Fruit fly (Drosophila melanogaster) whole organism, embryonic: ENCODE measurements around the gene CG7362.

Experiments used
- Adf1 ChIP-seq: fragments of 200-800 bp; sonication (Bioruptor generic); IDR thresholded peaks from 2 replicates; pipeline ENCODE4 v1.3.6; 2022; ENCODE audit warnings: missing biosample characterization, missing genetic modification characterization
- B-H2 ChIP-seq: fragments of 200-800 bp; sonication (Bioruptor generic); optimal IDR thresholded peaks from 2 replicates; lab custom pipeline; 2018; ENCODE audit warnings: missing biosample characterization, mild to moderate bottlenecking, missing genetic modification characterization
- BtbVII ChIP-seq: fragments of 200-800 bp; sonication (Bioruptor generic); optimal IDR thresholded peaks from 3 replicates; lab custom pipeline; 2017; ENCODE audit warnings: missing biosample characterization, mild to moderate bottlenecking, missing genetic modification characterization
- CG10209 ChIP-seq: fragments of 200-800 bp; sonication (Bioruptor generic); optimal IDR thresholded peaks from 3 replicates; lab custom pipeline; 2017; ENCODE audit warnings: missing biosample characterization, mild to moderate bottlenecking, missing genetic modification characterization, missing genetic modification reagents
- CG1024 ChIP-seq: fragments of 200-800 bp; sonication (Bioruptor generic); IDR thresholded peaks from 2 replicates; pipeline ENCODE4 v1.3.6; 2022; ENCODE audit warnings: missing biosample characterization, missing genetic modification characterization
- CG11696 ChIP-seq: fragments of 200-800 bp; sonication (Bioruptor generic); IDR thresholded peaks from 2 replicates; pipeline ENCODE4 v1.3.6; 2022; ENCODE audit warnings: missing biosample characterization, missing genetic modification characterization
- CG12155 ChIP-seq: fragments of 200-800 bp; sonication (Bioruptor generic); optimal IDR thresholded peaks from 3 replicates; lab custom pipeline; 2016; ENCODE audit warnings: missing biosample characterization, missing genetic modification characterization
- CG12236 ChIP-seq: fragments of 200-800 bp; sonication (Bioruptor generic); optimal IDR thresholded peaks from 2 replicates; lab custom pipeline; 2016; ENCODE audit warnings: missing biosample characterization, missing genetic modification characterization
- CG12744 ChIP-seq: fragments of 200-800 bp; sonication (Bioruptor generic); optimal IDR thresholded peaks from 2 replicates; lab custom pipeline; 2016; ENCODE audit warnings: missing biosample characterization, missing genetic modification characterization
- CG13296 ChIP-seq: fragments of 200-800 bp; sonication (Bioruptor generic); optimal IDR thresholded peaks from 3 replicates; lab custom pipeline; 2018; ENCODE audit warnings: missing biosample characterization, mild to moderate bottlenecking, missing genetic modification characterization
- CG13624 ChIP-seq: fragments of 200-800 bp; sonication (Bioruptor generic); optimal IDR thresholded peaks from 2 replicates; lab custom pipeline; 2016; ENCODE audit warnings: missing biosample characterization, missing genetic modification characterization
- CG16863 ChIP-seq: fragments of 200-800 bp; sonication (Bioruptor generic); optimal IDR thresholded peaks from 3 replicates; lab custom pipeline; 2016; ENCODE audit warnings: missing biosample characterization, missing genetic modification characterization
- CG17829 ChIP-seq: fragments of 200-800 bp; optimal IDR thresholded peaks from 2 replicates; lab custom pipeline; 2019; ENCODE audit warnings: missing biosample characterization, mild to moderate bottlenecking, missing genetic modification characterization, moderate library complexity
- CG18011 ChIP-seq: fragments of 200-800 bp; sonication (Bioruptor generic); optimal IDR thresholded peaks from 2 replicates; lab custom pipeline; 2017; ENCODE audit warnings: missing biosample characterization, missing genetic modification characterization, mild to moderate bottlenecking, moderate library complexity, missing genotype
- CG18262 ChIP-seq: fragments of 200-800 bp; optimal IDR thresholded peaks from 3 replicates; lab custom pipeline; 2019; ENCODE audit warnings: missing biosample characterization, mild to moderate bottlenecking, missing genetic modification characterization, moderate library complexity
- CG18476 ChIP-seq: fragments of 200-800 bp; sonication (Bioruptor generic); optimal IDR thresholded peaks from 2 replicates; lab custom pipeline; 2016; ENCODE audit warnings: missing biosample characterization, mild to moderate bottlenecking, missing genetic modification characterization
- CG18619 ChIP-seq: fragments of 200-800 bp; sonication (Bioruptor generic); optimal IDR thresholded peaks from 3 replicates; lab custom pipeline; 2017; ENCODE audit warnings: missing biosample characterization, mild to moderate bottlenecking, missing genetic modification characterization
- CG32532 ChIP-seq: fragments of 200-800 bp; sonication (Bioruptor generic); IDR thresholded peaks from 2 replicates; pipeline ENCODE4 v1.3.6; 2022; ENCODE audit warnings: missing biosample characterization, missing genetic modification characterization
- CG4404 ChIP-seq: fragments of 200-800 bp; sonication (Bioruptor generic); IDR thresholded peaks from 2 replicates; pipeline ENCODE4 v1.3.6; 2022; ENCODE audit warnings: missing biosample characterization, missing genetic modification characterization
- CG4820 ChIP-seq: fragments of 200-800 bp; sonication (Bioruptor generic); optimal IDR thresholded peaks from 3 replicates; lab custom pipeline; 2016; ENCODE audit warnings: missing biosample characterization, missing genetic modification characterization
- CG6654 ChIP-seq: fragments of 200-800 bp; sonication (Bioruptor generic); optimal IDR thresholded peaks from 2 replicates; lab custom pipeline; 2017; ENCODE audit warnings: missing biosample characterization, mild to moderate bottlenecking, missing genetic modification characterization
- CG6765 ChIP-seq: fragments of 200-800 bp; sonication (Bioruptor generic); optimal IDR thresholded peaks from 3 replicates; lab custom pipeline; 2017; ENCODE audit warnings: missing biosample characterization, mild to moderate bottlenecking, missing genetic modification characterization
- CG6813 ChIP-seq: fragments of 200-800 bp; sonication (Bioruptor generic); optimal IDR thresholded peaks from 2 replicates; lab custom pipeline; 2017; ENCODE audit warnings: missing biosample characterization, missing genetic modification characterization, mild to moderate bottlenecking, moderate library complexity, missing genetic modification reagents
- CG7963 ChIP-seq: fragments of 200-800 bp; sonication (Bioruptor generic); IDR thresholded peaks from 3 replicates; pipeline ENCODE4 v1.3.6; 2022; ENCODE audit warnings: missing biosample characterization, missing genetic modification characterization; ENCODE audit not compliant: partially characterized antibody
- CG8478 ChIP-seq: fragments of >200 bp; optimal IDR thresholded peaks from 2 replicates; lab custom pipeline; 2018
- CG9727 ChIP-seq: fragments of 200-800 bp; sonication (Bioruptor generic); optimal IDR thresholded peaks from 3 replicates; lab custom pipeline; 2017; ENCODE audit warnings: missing biosample characterization, mild to moderate bottlenecking, missing genetic modification characterization
- Deaf1 ChIP-seq: fragments of 200-800 bp; optimal IDR thresholded peaks from 3 replicates; lab custom pipeline; 2019; ENCODE audit warnings: missing biosample characterization, mild to moderate bottlenecking, missing genetic modification characterization, moderate library complexity
- Dp ChIP-seq: fragments of 200-800 bp; sonication (Bioruptor generic); optimal IDR thresholded peaks from 2 replicates; lab custom pipeline; 2018; ENCODE audit warnings: missing biosample characterization, mild to moderate bottlenecking, missing genetic modification characterization, moderate library complexity
- Eip74EF ChIP-seq, 2 experiments: fragments of 200-800 bp in 1 of 2; fragments of >200 bp in 1 of 2; sonication (Bioruptor generic) in 1 of 2; optimal IDR thresholded peaks; 2 replicates each; lab custom pipeline; 2017 to 2019; ENCODE audit warnings: missing biosample characterization in 2 of 2, missing genetic modification characterization in 2 of 2, mild to moderate bottlenecking in 1 of 2, moderate library complexity in 1 of 2
- HLH3B ChIP-seq: fragments of 200-800 bp; sonication (Bioruptor generic); IDR thresholded peaks from 2 replicates; pipeline ENCODE4 v1.3.6; 2022; ENCODE audit warnings: missing biosample characterization, missing genetic modification characterization
- HLHmδ ChIP-seq: fragments of 200-800 bp; sonication (Bioruptor generic); optimal IDR thresholded peaks from 2 replicates; lab custom pipeline; 2018; ENCODE audit warnings: missing biosample characterization, mild to moderate bottlenecking, missing genetic modification characterization, moderate library complexity
- MESR4 ChIP-seq: fragments of 200-800 bp; sonication (Bioruptor generic); optimal IDR thresholded peaks from 2 replicates; lab custom pipeline; 2018; ENCODE audit warnings: missing biosample characterization, mild to moderate bottlenecking, missing genetic modification characterization, moderate library complexity
- Trl ChIP-seq, 3 experiments: fragments of >200 bp in 2 of 3; fragments of 200-800 bp in 1 of 3; sonication (Bioruptor generic) in 1 of 3; optimal IDR thresholded peaks; 2 replicates in 1 of 3; 3 replicates in 2 of 3; lab custom pipeline; 2016 to 2017; ENCODE audit warnings: missing biosample characterization in 1 of 3, missing genetic modification characterization in 1 of 3
- aop ChIP-seq: fragments of 200-800 bp; sonication (Bioruptor generic); IDR thresholded peaks from 2 replicates; pipeline ENCODE4 v1.3.6; 2022; ENCODE audit warnings: missing biosample characterization, missing genetic modification characterization
- cato ChIP-seq: fragments of 200-800 bp; sonication (Bioruptor generic); optimal IDR thresholded peaks from 2 replicates; lab custom pipeline; 2016; ENCODE audit warnings: missing biosample characterization, missing genetic modification characterization, borderline replicate concordance
- cg ChIP-seq: fragments of 200-800 bp; sonication (Bioruptor generic); optimal IDR thresholded peaks from 3 replicates; lab custom pipeline; 2019; ENCODE audit warnings: missing biosample characterization, mild to moderate bottlenecking, missing genetic modification characterization, moderate library complexity
- ems ChIP-seq: fragments of 200-800 bp; sonication (Bioruptor generic); optimal IDR thresholded peaks from 3 replicates; lab custom pipeline; 2016; ENCODE audit warnings: missing biosample characterization, missing genetic modification characterization
- en ChIP-seq: fragments of 200-800 bp; sonication (Bioruptor generic); optimal IDR thresholded peaks from 2 replicates; lab custom pipeline; 2016; ENCODE audit warnings: missing biosample characterization, missing genetic modification characterization
- gcm ChIP-seq: fragments of 200-800 bp; sonication (Bioruptor generic); optimal IDR thresholded peaks from 2 replicates; lab custom pipeline; 2019; ENCODE audit warnings: missing biosample characterization, mild to moderate bottlenecking, missing genetic modification characterization, moderate library complexity
- hkb ChIP-seq, 2 experiments: fragments of 200-800 bp in 1 of 2; fragments of >200 bp in 1 of 2; sonication (Bioruptor generic) in 1 of 2; IDR thresholded peaks in 1 of 2; optimal IDR thresholded peaks in 1 of 2; 2 replicates each; pipeline versions ENCODE4 v1.3.6 to Lab custom; 2017 to 2022; ENCODE audit warnings: missing biosample characterization in 1 of 2, missing genetic modification characterization in 1 of 2
- ken ChIP-seq: fragments of 200-800 bp; sonication (Bioruptor generic); IDR thresholded peaks from 3 replicates; pipeline ENCODE4 v1.3.6; 2022; ENCODE audit warnings: missing biosample characterization, missing genetic modification characterization
- maf-S ChIP-seq: fragments of 200-800 bp; sonication (Bioruptor generic); optimal IDR thresholded peaks from 2 replicates; lab custom pipeline; 2016; ENCODE audit warnings: missing biosample characterization, missing genetic modification characterization
- odd ChIP-seq: fragments of 200-800 bp; sonication (Bioruptor generic); optimal IDR thresholded peaks from 2 replicates; lab custom pipeline; 2017; ENCODE audit warnings: missing biosample characterization, mild to moderate bottlenecking, missing genetic modification characterization
- onecut ChIP-seq: fragments of 200-800 bp; sonication (Bioruptor generic); IDR thresholded peaks from 2 replicates; pipeline ENCODE4 v1.3.6; 2022; ENCODE audit warnings: missing biosample characterization, missing genetic modification characterization
- otp ChIP-seq: fragments of 200-800 bp; sonication (Bioruptor generic); IDR thresholded peaks from 3 replicates; pipeline ENCODE4, ENCODE4 v1.3.6; 2022; ENCODE audit warnings: missing biosample characterization, missing genetic modification characterization
- salm ChIP-seq: fragments of 200-800 bp; sonication (Bioruptor generic); optimal IDR thresholded peaks from 2 replicates; lab custom pipeline; 2018; ENCODE audit warnings: missing biosample characterization, mild to moderate bottlenecking, missing genetic modification characterization
- sens ChIP-seq: fragments of 200-800 bp; sonication (Bioruptor generic); peaks from one replicate; lab custom pipeline; 2016; ENCODE audit warnings: missing biosample characterization, missing genetic modification characterization
- sim ChIP-seq: fragments of 200-800 bp; sonication (Bioruptor generic); IDR thresholded peaks from 2 replicates; pipeline ENCODE4 v1.3.6; 2022; ENCODE audit warnings: missing biosample characterization, missing genetic modification characterization
- tin ChIP-seq: fragments of 200-800 bp; sonication (Bioruptor generic); optimal IDR thresholded peaks from 3 replicates; lab custom pipeline; 2016; ENCODE audit warnings: missing biosample characterization, missing genetic modification characterization
- unpg ChIP-seq: fragments of 200-800 bp; sonication (Bioruptor generic); optimal IDR thresholded peaks from 3 replicates; lab custom pipeline; 2018; ENCODE audit warnings: missing biosample characterization, mild to moderate bottlenecking, missing genetic modification characterization, moderate library complexity
- wek ChIP-seq: fragments of 200-800 bp; sonication (Bioruptor generic); optimal IDR thresholded peaks from 3 replicates; lab custom pipeline; 2018; ENCODE audit warnings: missing biosample characterization, mild to moderate bottlenecking, missing genetic modification characterization, moderate library complexity

Gene CG7362

dm6 chr3R:14739088-14739487 is 15.2 kb downstream of the CG7362 start (continued):
- TF ChIP-seq sim (GFP tag; lab: Robert Waterston, UW) (0 out of 2 replicates have a peak, but pooled peaks have one; percentile 12), aop (GFP tag; lab: Robert Waterston, UW) (no peak), maf-S (GFP tag; lab: Kevin White, UChicago) (no peak), Dp (GFP tag; lab: Kevin White, UChicago) (no peak), CG10209 (no peak), CG13296 (GFP tag; lab: Kevin White, UChicago) (peak; percentile 24), HLHmδ (GFP tag; lab: Kevin White, UChicago) (peak; percentile 77), HLH3B (no peak), CG1024 (GFP tag; lab: Robert Waterston, UW) (no peak), CG13624 (GFP tag; lab: Kevin White, UChicago) (no peak), Adf1 (GFP tag; lab: Robert Waterston, UW) (peak; percentile 94), sens (GFP tag; lab: Kevin White, UChicago) (no peak), CG7963 (GFP tag; lab: Robert Waterston, UW) (no peak), cg (peak; percentile 96), odd (GFP tag; lab: Kevin White, UChicago) (no peak), MESR4 (GFP tag; lab: Kevin White, UChicago) (peak; percentile 16), wek (peak; percentile 16), hkb (optimal IDR thresholded peaks at IDR 0.05; lab: Kevin White, UChicago) (no peak), hkb (GFP tag; IDR thresholded peaks at IDR 0.05; lab: Robert Waterston, UW) (no peak), B-H2 (GFP tag; lab: Kevin White, UChicago) (peak; percentile 87), tin (no peak), gcm (peak; percentile 33), ems (no peak), CG18011 (no peak), CG18619 (GFP tag; lab: Kevin White, UChicago) (no peak), CG6654 (GFP tag; lab: Kevin White, UChicago) (no peak), CG18262 (tag; lab: Kevin White, UChicago) (no peak), CG6813 (GFP tag; lab: Kevin White, UChicago) (no peak), CG18476 (GFP tag; lab: Kevin White, UChicago) (no peak), CG12155 (GFP tag; lab: Kevin White, UChicago) (peak; percentile 11), ken (GFP tag; lab: Robert Waterston, UW) (no peak), en (GFP tag; lab: Kevin White, UChicago) (no peak), salm (tag; lab: Kevin White, UChicago) (no peak), CG16863 (GFP tag; lab: Kevin White, UChicago) (no peak), CG12744 (no peak), otp (no peak), Deaf1 (tag; lab: Kevin White, UChicago) (peak; percentile 74), Trl (optimal IDR thresholded peaks at IDR 0.05; lab: Kevin White, UChicago) (peak; percentile 37 to 43), Trl (GFP tag; optimal IDR thresholded peaks at IDR 0.05; lab: Kevin White, UChicago) (peak; percentile 7), CG12236 (no peak), CG4404 (GFP tag; lab: Robert Waterston, UW) (no peak), onecut (peak; percentile 49), unpg (GFP tag; lab: Kevin White, UChicago) (no peak), CG6765 (GFP tag; lab: Kevin White, UChicago) (no peak), CG32532 (GFP tag; lab: Robert Waterston, UW) (peak; percentile 49), Eip74EF (GFP tag; optimal IDR thresholded peaks at IDR 0.05; lab: Kevin White, UChicago) (no peak), cato (GFP tag; lab: Kevin White, UChicago) (no peak), CG11696 (GFP tag; lab: Robert Waterston, UW) (no peak), BtbVII (GFP tag; lab: Kevin White, UChicago) (no peak), CG9727 (GFP tag; lab: Kevin White, UChicago) (no peak), CG8478 (lab: Kevin White, UChicago) (peak; percentile 82), CG4820 (GFP tag; lab: Kevin White, UChicago) (no peak), CG17829 (tag; lab: Kevin White, UChicago) (peak; percentile 1)
